Fruit fly (Drosophila melanogaster) whole organism, wandering third instar larva: ENCODE results near the gene Tpst.

Source experiments
- HLH106 ChIP-seq: fragments of 200-800 bp; optimal IDR thresholded peaks from 3 replicates; lab custom pipeline; 2019; ENCODE audit warnings: missing biosample characterization, mild to moderate bottlenecking, missing genetic modification characterization, moderate library complexity
- Myc ChIP-seq: fragments of >200 bp; optimal IDR thresholded peaks from 2 replicates; lab custom pipeline; 2017
- N ChIP-seq: fragments of >200 bp; optimal IDR thresholded peaks from 2 replicates; lab custom pipeline; 2018; ENCODE audit warnings: missing biosample characterization, missing external identifiers, missing genetic modification characterization
- Sp1 ChIP-seq: fragments of 200-800 bp; sonication (Bioruptor generic); optimal IDR thresholded peaks from 3 replicates; lab custom pipeline; 2019; ENCODE audit warnings: missing biosample characterization, mild to moderate bottlenecking, missing genetic modification characterization, moderate library complexity
- fru ChIP-seq: fragments of 200-800 bp; sonication (Bioruptor generic); optimal IDR thresholded peaks from 3 replicates; lab custom pipeline; 2016; ENCODE audit warnings: missing biosample characterization, mild to moderate bottlenecking, missing genetic modification characterization
- pan ChIP-seq: fragments of >200 bp; optimal IDR thresholded peaks from 2 replicates; lab custom pipeline; 2017
- psq ChIP-seq: fragments of 200-800 bp; sonication (Bioruptor generic); optimal IDR thresholded peaks from 3 replicates; lab custom pipeline; 2017; ENCODE audit warnings: missing biosample characterization, mild to moderate bottlenecking, missing genetic modification characterization, moderate library complexity
- sage ChIP-seq: fragments of 200-800 bp; sonication (Bioruptor generic); optimal IDR thresholded peaks from 2 replicates; lab custom pipeline; 2016; ENCODE audit warnings: missing biosample characterization, mild to moderate bottlenecking, missing genetic modification characterization

DNA sequence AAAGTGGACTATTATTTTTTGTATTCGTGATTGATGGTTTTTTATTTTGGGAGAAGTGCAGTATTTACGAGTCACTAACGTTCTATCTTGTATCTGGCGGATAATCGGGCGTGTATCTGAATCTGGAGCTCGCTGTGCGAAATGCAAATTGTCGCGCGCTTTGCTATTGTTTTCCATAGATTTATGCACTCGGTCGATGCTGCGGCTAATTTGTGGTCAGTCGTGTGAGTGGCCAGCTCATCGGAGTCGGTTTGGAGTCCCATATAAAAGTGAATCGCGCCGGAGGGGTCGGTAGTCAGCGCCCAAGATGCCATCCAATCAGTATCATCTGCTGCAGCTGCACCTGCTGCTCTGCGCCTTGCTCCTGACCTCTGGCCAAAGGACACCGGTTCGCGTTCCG is 35.9 kb upstream of the Tpst start, which contains the start of gene CG15754:
- TF ChIP-seq psq (GFP tag; lab: Kevin White, UChicago) (no peak), N (GFP tag; lab: Kevin White, UChicago) (no peak), HLH106 (no peak), sage (no peak), pan (lab: Kevin White, UChicago) (no peak), Myc (lab: Kevin White, UChicago) (no peak), Sp1 (GFP tag; lab: Kevin White, UChicago) (no peak), fru (GFP tag; lab: Kevin White, UChicago) (no peak)
